Worm (Caenorhabditis elegans) whole organism, L4/young adult: ENCODE measurements around the gene ccch-5.

Experiments used
- W03F9.2 ChIP-seq: fragments of 150-350 bp; optimal IDR thresholded peaks from 2 replicates; lab custom pipeline; 2014; ENCODE audit warnings: missing biosample characterization, missing genetic modification characterization
- him-1 ChIP-seq: sonication (generic microtip); optimal IDR thresholded peaks from 2 replicates; lab custom pipeline; 2016; ENCODE audit warnings: missing genotype, missing genetic modification reagents, missing genetic modification characterization, missing compliant biosample characterization

- TF ChIP-seq him-1 (tag; lab: Kevin White, UChicago) = no peak
- TF ChIP-seq W03F9.2 (tag; lab: Kevin White, UChicago) = no peak
Observed at ce11 chrIV:14879184-14879583, 40.2 kb upstream of the ccch-5 start, which contains the start of gene eps-8.
